Worm (Caenorhabditis elegans) whole organism, L3 larva: ENCODE results near the gene srx-39.

ENCODE experiments used
- ZK546.5 ChIP-seq: sonication (generic microtip); optimal IDR thresholded peaks from 2 replicates; lab custom pipeline; 2017; ENCODE audit warnings: missing biosample characterization, missing genetic modification characterization
- aly-2 ChIP-seq: fragments of 150-350 bp; optimal IDR thresholded peaks from 2 replicates; lab custom pipeline; 2014; ENCODE audit warnings: missing biosample characterization, missing genetic modification characterization
- ceh-16 ChIP-seq: sonication (generic microtip); optimal IDR thresholded peaks from 2 replicates; lab custom pipeline; 2017; ENCODE audit warnings: missing biosample characterization, missing genetic modification characterization
- ceh-28 ChIP-seq: fragments of 150-350 bp; optimal IDR thresholded peaks from 2 replicates; lab custom pipeline; 2014; ENCODE audit warnings: missing biosample characterization, missing genetic modification reagents, missing genetic modification characterization
- ceh-82 ChIP-seq: fragments of 150-350 bp; optimal IDR thresholded peaks from 2 replicates; lab custom pipeline; 2014; ENCODE audit warnings: missing biosample characterization, missing genetic modification characterization
- egl-27 ChIP-seq: sonication (generic microtip); optimal IDR thresholded peaks from 4 replicates; lab custom pipeline; 2017; ENCODE audit warnings: missing biosample characterization, missing genetic modification reagents, missing genetic modification characterization
- egl-5 ChIP-seq: fragments of 150-350 bp; optimal IDR thresholded peaks from 2 replicates; lab custom pipeline; 2017; ENCODE audit warnings: missing biosample characterization, missing genetic modification reagents, missing genetic modification characterization, inconsistent platforms
- elt-1 ChIP-seq: fragments of 150-350 bp; optimal IDR thresholded peaks from 2 replicates; lab custom pipeline; 2014; ENCODE audit warnings: missing biosample characterization, missing genetic modification characterization
- elt-2 ChIP-seq: sonication (generic microtip); optimal IDR thresholded peaks from 2 replicates; lab custom pipeline; 2016; ENCODE audit warnings: missing genetic modification reagents, mild to moderate bottlenecking, missing genetic modification characterization, missing compliant biosample characterization
- eor-1 ChIP-seq, 2 experiments: fragments of 150-350 bp; optimal IDR thresholded peaks; 2 replicates each; lab custom pipeline; 2014 to 2018; ENCODE audit warnings: missing biosample characterization in 2 of 2, missing genetic modification characterization in 2 of 2
- fkh-10 ChIP-seq: sonication (generic microtip); optimal IDR thresholded peaks from 2 replicates; lab custom pipeline; 2017; ENCODE audit warnings: missing biosample characterization, missing genetic modification reagents, missing genetic modification characterization
- fkh-2 ChIP-seq: fragments of 150-350 bp; optimal IDR thresholded peaks from 2 replicates; lab custom pipeline; 2014; ENCODE audit warnings: missing biosample characterization, missing genetic modification reagents, missing genetic modification characterization
- fos-1 ChIP-seq: fragments of 150-350 bp; optimal IDR thresholded peaks from 2 replicates; lab custom pipeline; 2014; ENCODE audit warnings: missing biosample characterization, missing genetic modification characterization
- hmg-11 ChIP-seq: sonication (generic microtip); optimal IDR thresholded peaks from 2 replicates; lab custom pipeline; 2016; ENCODE audit warnings: missing genetic modification characterization, missing compliant biosample characterization
- jun-1 ChIP-seq: fragments of 150-350 bp; optimal IDR thresholded peaks from 2 replicates; lab custom pipeline; 2014; ENCODE audit warnings: missing biosample characterization, missing genetic modification reagents, missing genetic modification characterization
- lin-15B ChIP-seq: fragments of 150-350 bp; optimal IDR thresholded peaks from 2 replicates; lab custom pipeline; 2014; ENCODE audit warnings: missing biosample characterization, missing genetic modification characterization
- lin-39 ChIP-seq: fragments of 150-350 bp; optimal IDR thresholded peaks from 2 replicates; lab custom pipeline; 2018; ENCODE audit warnings: missing biosample characterization, missing genetic modification reagents, missing genetic modification characterization
- lsy-12 ChIP-seq: sonication (generic microtip); optimal IDR thresholded peaks from 2 replicates; lab custom pipeline; 2016; ENCODE audit warnings: mild to moderate bottlenecking, missing genetic modification characterization, missing compliant biosample characterization
- mdl-1 ChIP-seq: fragments of 150-350 bp; optimal IDR thresholded peaks from 2 replicates; lab custom pipeline; 2014; ENCODE audit warnings: missing biosample characterization, missing genetic modification characterization
- mml-1 ChIP-seq: fragments of 150-350 bp; sonication (generic microtip); optimal IDR thresholded peaks from 3 replicates; lab custom pipeline; 2014; ENCODE audit warnings: missing biosample characterization, missing genetic modification characterization
- nhr-11 ChIP-seq: fragments of 150-350 bp; optimal IDR thresholded peaks from 2 replicates; lab custom pipeline; 2014; ENCODE audit warnings: missing biosample characterization, missing genetic modification characterization
- nhr-12 ChIP-seq: fragments of 150-350 bp; optimal IDR thresholded peaks from 2 replicates; lab custom pipeline; 2014; ENCODE audit warnings: missing biosample characterization, missing genetic modification characterization
- nhr-23 ChIP-seq: fragments of 150-350 bp; optimal IDR thresholded peaks from 2 replicates; lab custom pipeline; 2014; ENCODE audit warnings: missing biosample characterization, missing genetic modification reagents, missing genetic modification characterization
- nhr-237 ChIP-seq: fragments of 150-350 bp; optimal IDR thresholded peaks from 2 replicates; lab custom pipeline; 2014; ENCODE audit warnings: missing biosample characterization, missing genetic modification characterization
- nhr-25 ChIP-seq: sonication (generic microtip); optimal IDR thresholded peaks from 2 replicates; lab custom pipeline; 2017; ENCODE audit warnings: missing biosample characterization, missing genetic modification characterization
- nhr-28 ChIP-seq: fragments of 150-350 bp; optimal IDR thresholded peaks from 2 replicates; lab custom pipeline; 2014; ENCODE audit warnings: missing biosample characterization, missing genetic modification characterization
- nhr-77 ChIP-seq: fragments of 150-350 bp; optimal IDR thresholded peaks from 2 replicates; lab custom pipeline; 2014; ENCODE audit warnings: missing biosample characterization, missing genetic modification characterization
- pha-4 ChIP-seq: fragments of 150-350 bp; optimal IDR thresholded peaks from 2 replicates; lab custom pipeline; 2014; ENCODE audit warnings: missing biosample characterization, missing genetic modification reagents, missing genetic modification characterization
- sea-2 ChIP-seq: fragments of 150-350 bp; sonication (generic microtip); optimal IDR thresholded peaks from 4 replicates; lab custom pipeline; 2014; ENCODE audit warnings: missing biosample characterization, missing genetic modification reagents, missing genetic modification characterization
- skn-1 ChIP-seq: fragments of 150-350 bp; optimal IDR thresholded peaks from 2 replicates; lab custom pipeline; 2014; ENCODE audit warnings: missing biosample characterization, missing genetic modification characterization
- snpc-4 ChIP-seq: fragments of 150-350 bp; optimal IDR thresholded peaks from 2 replicates; lab custom pipeline; 2014; ENCODE audit warnings: missing biosample characterization, missing genetic modification characterization
- tbx-2 ChIP-seq: sonication (generic microtip); optimal IDR thresholded peaks from 2 replicates; lab custom pipeline; 2016; ENCODE audit warnings: mild to moderate bottlenecking, missing genetic modification characterization, missing compliant biosample characterization
- unc-39 ChIP-seq: sonication (generic microtip); optimal IDR thresholded peaks from 4 replicates; lab custom pipeline; 2017; ENCODE audit warnings: missing biosample characterization, missing genetic modification characterization
- zag-1 ChIP-seq: fragments of 150-350 bp; optimal IDR thresholded peaks from 2 replicates; lab custom pipeline; 2014; ENCODE audit warnings: missing biosample characterization, missing genetic modification characterization
- ztf-11 ChIP-seq: fragments of 150-350 bp; optimal IDR thresholded peaks from 2 replicates; lab custom pipeline; 2014; ENCODE audit warnings: missing biosample characterization, missing genetic modification characterization

Gene srx-39

ce11 chrV:5155516-5155915 lies 2.0 kb downstream of the srx-39 start, which contains the start of gene srx-38:
srx-38 (minus strand) TSS chrV:5155616.
- TF ChIP-seq hmg-11 = no peak
- no peak for TF ChIP-seq sea-2 (GFP tag; lab: Kevin White, UChicago)
- TF ChIP-seq zag-1 (tag; lab: Kevin White, UChicago) = no peak
- TF ChIP-seq fos-1 (tag; lab: Kevin White, UChicago) = no peak
- TF ChIP-seq ztf-11 (tag; lab: Kevin White, UChicago) = no peak
- TF ChIP-seq nhr-28 (tag; lab: Kevin White, UChicago) = no peak
- TF ChIP-seq mdl-1 = no peak
- no peak for TF ChIP-seq egl-27 (tag; lab: Kevin White, UChicago)
- TF ChIP-seq fkh-2 (tag; lab: Kevin White, UChicago) = no peak

- no peak for TF ChIP-seq ZK546.5 (tag; lab: Kevin White, UChicago)
- no peak for TF ChIP-seq mml-1 (tag; lab: Kevin White, UChicago)
- TF ChIP-seq nhr-28 (tag; lab: Kevin White, UChicago) = no peak
- TF ChIP-seq jun-1 = no peak
- TF ChIP-seq ceh-28 (tag; lab: Kevin White, UChicago) = no peak
- no peak for TF ChIP-seq unc-39 (tag; lab: Kevin White, UChicago)
- TF ChIP-seq lin-15B (tag; lab: Kevin White, UChicago) = no peak
- TF ChIP-seq egl-5 (tag; lab: Kevin White, UChicago) = no peak
- no peak for TF ChIP-seq mdl-1
- no peak for TF ChIP-seq tbx-2 (tag; lab: Kevin White, UChicago)
- no peak for TF ChIP-seq nhr-23 (tag; lab: Kevin White, UChicago)
- no peak for TF ChIP-seq nhr-25 (tag; lab: Kevin White, UChicago)
- TF ChIP-seq ceh-82 (tag; lab: Kevin White, UChicago) = no peak
- no peak for TF ChIP-seq pha-4 (tag; lab: Kevin White, UChicago)
- TF ChIP-seq nhr-11 (tag; lab: Kevin White, UChicago) = no peak
- TF ChIP-seq lsy-12 (tag; lab: Kevin White, UChicago) = no peak
- TF ChIP-seq aly-2 (tag; lab: Kevin White, UChicago) = no peak
- no peak for TF ChIP-seq egl-27 (tag; lab: Kevin White, UChicago)
- TF ChIP-seq ztf-11 (tag; lab: Kevin White, UChicago) = no peak
- TF ChIP-seq skn-1 (tag; lab: Kevin White, UChicago) = no peak
- TF ChIP-seq, all 47 proteins: peak for 0
Observed at ce11 chrV:5150880-5151279, 6.7 kb downstream of the srx-39 start, which contains the start of gene srh-130. srh-130 (plus strand) TSS chrV:5151180.

ce11 chrV:5146394-5146793 lies 11.2 kb downstream of the srx-39 start, which contains the start of gene F14F9.6:
F14F9.6 (minus strand) TSS chrV:5146494.
- TF ChIP-seq egl-5 (tag; lab: Kevin White, UChicago) = no peak
- no peak for TF ChIP-seq nhr-11 (tag; lab: Kevin White, UChicago)
- no peak for TF ChIP-seq mml-1 (tag; lab: Kevin White, UChicago)
- no peak for TF ChIP-seq aly-2 (tag; lab: Kevin White, UChicago)
- TF ChIP-seq lin-39 (tag; lab: Kevin White, UChicago) = no peak
- TF ChIP-seq elt-2 (tag; lab: Kevin White, UChicago) = no peak
- no peak for TF ChIP-seq nhr-237 (tag; lab: Kevin White, UChicago)
- no peak for TF ChIP-seq nhr-28 (tag; lab: Kevin White, UChicago)
- no peak for TF ChIP-seq eor-1 (tag; optimal IDR thresholded peaks at IDR 0.05; lab: Kevin White, UChicago)
- TF ChIP-seq fos-1 (tag; lab: Kevin White, UChicago) = no peak
- no peak for TF ChIP-seq fkh-10 (GFP tag; lab: Kevin White, UChicago)
- TF ChIP-seq snpc-4 (tag; lab: Kevin White, UChicago) = no peak
- no peak for TF ChIP-seq nhr-77
- TF ChIP-seq ceh-16 = no peak

ce11 chrV:5144541-5144940 lies 13.0 kb downstream of the srx-39 start, which contains the start of gene F14F9.2:
F14F9.2 (plus strand) TSS chrV:5144841.
- TF ChIP-seq lin-15B (tag; lab: Kevin White, UChicago) = no peak
- TF ChIP-seq zag-1 (tag; lab: Kevin White, UChicago) = no peak
- TF ChIP-seq sea-2 (GFP tag; lab: Kevin White, UChicago) = no peak
- no peak for TF ChIP-seq nhr-12
- TF ChIP-seq tbx-2 (tag; lab: Kevin White, UChicago) = no peak
- no peak for TF ChIP-seq elt-1 (tag; lab: Kevin White, UChicago)
- TF ChIP-seq nhr-11 (tag; lab: Kevin White, UChicago) = no peak
- TF ChIP-seq snpc-4 (tag; lab: Kevin White, UChicago) = no peak
